Worm (Caenorhabditis elegans) whole organism, L4 larva: ENCODE results near the gene cyp-13A2.

Source experiments
- F26F4.8 ChIP-seq: fragments of 200-800 bp; sonication (Bioruptor generic); conservative IDR thresholded peaks from 2 replicates; pipeline ENCODE4 v1.3.6; 2022; ENCODE audit warnings: missing genetic modification characterization, missing compliant biosample characterization
- F49E8.2 ChIP-seq: sonication (generic microtip); optimal IDR thresholded peaks from 2 replicates; lab custom pipeline; 2016; ENCODE audit warnings: missing compliant biosample characterization, mild to moderate bottlenecking, missing genetic modification characterization, borderline replicate concordance
- ama-1 ChIP-seq: fragments of 150-350 bp; optimal IDR thresholded peaks from 2 replicates; lab custom pipeline; 2014; ENCODE audit warnings: inconsistent platforms, mixed read lengths
- attf-4 ChIP-seq: sonication (generic microtip); optimal IDR thresholded peaks from 3 replicates; lab custom pipeline; 2017; ENCODE audit warnings: missing biosample characterization, missing genetic modification characterization
- ceh-20 ChIP-seq: fragments of 200-800 bp; sonication (Bioruptor generic); IDR thresholded peaks from 2 replicates; pipeline ENCODE4 v1.3.6; 2022; ENCODE audit warnings: missing genetic modification reagents, missing genetic modification characterization, missing compliant biosample characterization
- ceh-28 ChIP-seq: fragments of 150-350 bp; optimal IDR thresholded peaks from 2 replicates; lab custom pipeline; 2014; ENCODE audit warnings: missing biosample characterization, missing genetic modification reagents, missing genetic modification characterization
- cey-2 ChIP-seq: sonication (generic microtip); optimal IDR thresholded peaks from 3 replicates; lab custom pipeline; 2017; ENCODE audit warnings: missing genetic modification characterization, mild to moderate bottlenecking, missing compliant biosample characterization, antibody characterized with exemption, borderline replicate concordance; ENCODE audit not compliant: insufficient read depth
- daf-16 ChIP-seq, 3 experiments: sonication (generic microtip); optimal IDR thresholded peaks; 2 replicates each; lab custom pipeline; 2016 to 2017; ENCODE audit warnings: missing genetic modification characterization in 3 of 3, missing genetic modification reagents in 3 of 3, mild to moderate bottlenecking in 2 of 3, missing compliant biosample characterization in 2 of 3, missing biosample characterization in 1 of 3, moderate library complexity in 1 of 3
- dmd-6 ChIP-seq: fragments of 200-800 bp; sonication (Bioruptor generic); IDR thresholded peaks from 2 replicates; pipeline ENCODE4 v1.3.6; 2022; ENCODE audit warnings: missing genetic modification reagents, missing genetic modification characterization, missing compliant biosample characterization
- dve-1 ChIP-seq: sonication (generic microtip); optimal IDR thresholded peaks from 2 replicates; lab custom pipeline; 2017; ENCODE audit warnings: antibody characterized with exemption, mild to moderate bottlenecking, missing genetic modification characterization, missing compliant biosample characterization; ENCODE audit not compliant: insufficient read depth
- egl-27 ChIP-seq: sonication (generic microtip); optimal IDR thresholded peaks from 3 replicates; lab custom pipeline; 2017; ENCODE audit warnings: missing biosample characterization, missing genetic modification reagents, missing genetic modification characterization
- egl-43 ChIP-seq: fragments of 200-800 bp; sonication (Bioruptor generic); IDR thresholded peaks from 2 replicates; pipeline ENCODE4 v1.3.6; 2022; ENCODE audit warnings: missing genetic modification reagents, missing genetic modification characterization, missing compliant biosample characterization
- hlh-11 ChIP-seq: fragments of 200-800 bp; sonication (Bioruptor generic); optimal IDR thresholded peaks from 2 replicates; lab custom pipeline; 2018; ENCODE audit warnings: mild to moderate bottlenecking, missing genetic modification characterization, missing compliant biosample characterization
- hlh-30 ChIP-seq: sonication (generic microtip); optimal IDR thresholded peaks from 2 replicates; lab custom pipeline; 2017; ENCODE audit warnings: antibody characterized with exemption, mild to moderate bottlenecking, missing genetic modification characterization, missing compliant biosample characterization; ENCODE audit not compliant: insufficient read depth
- jun-1 ChIP-seq: fragments of 150-350 bp; optimal IDR thresholded peaks from 2 replicates; lab custom pipeline; 2014; ENCODE audit warnings: missing biosample characterization, missing genetic modification reagents, missing genetic modification characterization
- lin-1 ChIP-seq: fragments of 200-800 bp; sonication (Bioruptor generic); IDR thresholded peaks from 2 replicates; pipeline ENCODE4 v1.3.6; 2022; ENCODE audit warnings: missing genetic modification reagents, missing genetic modification characterization, missing compliant biosample characterization
- lin-15B ChIP-seq: fragments of 150-350 bp; sonication (generic microtip); optimal IDR thresholded peaks from 3 replicates; lab custom pipeline; 2014; ENCODE audit warnings: missing biosample characterization, missing genetic modification characterization
- lin-38 ChIP-seq: fragments of 200-800 bp; sonication (Bioruptor generic); IDR thresholded peaks from 2 replicates; pipeline ENCODE4 v1.3.6; 2022; ENCODE audit warnings: missing genetic modification reagents, missing genetic modification characterization, missing compliant biosample characterization
- madf-9 ChIP-seq: fragments of 200-800 bp; sonication (Bioruptor generic); conservative IDR thresholded peaks from 2 replicates; pipeline ENCODE4 v1.3.6; 2022; ENCODE audit warnings: missing genetic modification reagents, missing genetic modification characterization, missing compliant biosample characterization
- mdl-1 ChIP-seq, 2 experiments: fragments of 150-350 bp in 1 of 2; sonication (generic microtip) in 1 of 2; optimal IDR thresholded peaks; 2 replicates each; lab custom pipeline; 2014 to 2017; ENCODE audit warnings: missing biosample characterization in 2 of 2, missing genetic modification characterization in 2 of 2
- mep-1 ChIP-seq: fragments of 150-350 bp; sonication (generic microtip); optimal IDR thresholded peaks from 3 replicates; lab custom pipeline; 2014; ENCODE audit warnings: missing biosample characterization, missing genetic modification characterization
- mes-2 ChIP-seq: sonication (generic microtip); optimal IDR thresholded peaks from 2 replicates; lab custom pipeline; 2016; ENCODE audit warnings: missing genotype, mild to moderate bottlenecking, missing genetic modification characterization, missing compliant biosample characterization; ENCODE audit not compliant: poor library complexity, severe bottlenecking
- mxl-3 ChIP-seq: fragments of 200-800 bp; sonication (Bioruptor generic); optimal IDR thresholded peaks from 2 replicates; lab custom pipeline; 2018; ENCODE audit warnings: mild to moderate bottlenecking, missing genetic modification characterization, missing compliant biosample characterization
- nhr-102 ChIP-seq: sonication (generic microtip); optimal IDR thresholded peaks from 2 replicates; lab custom pipeline; 2016; ENCODE audit warnings: mild to moderate bottlenecking, missing genetic modification characterization, moderate library complexity, missing compliant biosample characterization
- nhr-11 ChIP-seq: fragments of 150-350 bp; optimal IDR thresholded peaks from 2 replicates; lab custom pipeline; 2014; ENCODE audit warnings: missing biosample characterization, missing genetic modification characterization
- nhr-25 ChIP-seq: sonication (generic microtip); optimal IDR thresholded peaks from 2 replicates; lab custom pipeline; 2017; ENCODE audit warnings: missing genetic modification characterization, mild to moderate bottlenecking, missing compliant biosample characterization, antibody characterized with exemption, moderate library complexity, borderline replicate concordance; ENCODE audit not compliant: insufficient read depth
- nhr-28 ChIP-seq: fragments of 150-350 bp; optimal IDR thresholded peaks from 2 replicates; lab custom pipeline; 2014; ENCODE audit warnings: missing biosample characterization, missing genetic modification characterization
- nhr-77 ChIP-seq: fragments of 150-350 bp; optimal IDR thresholded peaks from 2 replicates; lab custom pipeline; 2014; ENCODE audit warnings: missing biosample characterization, missing genetic modification characterization
- pha-4 ChIP-seq, 2 experiments: fragments of 150-350 bp in 1 of 2; fragments of 200-800 bp in 1 of 2; sonication (Bioruptor generic) in 1 of 2; IDR thresholded peaks in 1 of 2; optimal IDR thresholded peaks in 1 of 2; 2 replicates each; pipeline versions ENCODE4 v1.3.6 to Lab custom; 2014 to 2022; ENCODE audit warnings: missing genetic modification characterization in 2 of 2, missing genetic modification reagents in 2 of 2, missing biosample characterization in 1 of 2, missing compliant biosample characterization in 1 of 2
- pqm-1 ChIP-seq: sonication (generic microtip); optimal IDR thresholded peaks from 2 replicates; lab custom pipeline; 2017; ENCODE audit warnings: missing biosample characterization, missing genetic modification characterization
- sdz-12 ChIP-seq: fragments of 200-800 bp; sonication (Bioruptor generic); optimal IDR thresholded peaks from 2 replicates; lab custom pipeline; 2018; ENCODE audit warnings: mild to moderate bottlenecking, missing genetic modification characterization, missing compliant biosample characterization
- set-16 ChIP-seq: fragments of 200-800 bp; sonication (Bioruptor generic); IDR thresholded peaks from 2 replicates; pipeline ENCODE4 v1.3.6; 2022; ENCODE audit warnings: missing genetic modification reagents, missing genetic modification characterization, missing compliant biosample characterization
- unc-62 ChIP-seq, 3 experiments: fragments of 150-350 bp in 1 of 3; sonication (generic microtip); optimal IDR thresholded peaks in 2 of 3; peaks in 1 of 3; 1 replicate in 1 of 3; 2 replicates in 2 of 3; lab custom pipeline; 2014 to 2017; ENCODE audit warnings: missing biosample characterization in 3 of 3, missing genetic modification characterization in 3 of 3, missing genetic modification reagents in 3 of 3, missing genotype in 1 of 3
- zip-2 ChIP-seq: fragments of 150-350 bp; optimal IDR thresholded peaks from 2 replicates; lab custom pipeline; 2014; ENCODE audit warnings: missing biosample characterization, missing genetic modification characterization

The cyp-13A2 gene

DNA sequence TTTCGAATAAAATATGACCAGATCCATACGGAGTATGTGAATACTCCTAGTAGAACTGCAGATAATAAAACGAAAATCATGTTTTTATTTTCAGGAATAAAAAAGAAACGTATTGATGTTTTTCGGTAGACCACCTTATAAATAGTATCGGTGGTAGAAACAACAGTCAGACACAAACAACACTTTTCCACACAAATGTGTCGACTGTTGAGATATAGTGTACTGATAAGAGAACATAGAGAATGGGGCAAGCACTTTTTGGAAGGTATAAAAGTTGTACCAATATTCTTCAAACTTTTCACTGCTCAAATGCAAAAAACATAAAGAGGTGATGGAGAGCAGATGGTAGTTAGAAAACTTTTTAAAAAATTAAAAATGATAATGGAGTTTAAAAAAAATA is 15.2 kb upstream of the cyp-13A2 start, which contains the start of gene cyp-13A6 (continued):
- TF ChIP-seq lin-38 (GFP tag; lab: Robert Waterston, UW) = no peak
- TF ChIP-seq mxl-3 (GFP tag; lab: Kevin White, UChicago) = no peak
- TF ChIP-seq pha-4 (GFP tag; IDR thresholded peaks at IDR 0.05; lab: Robert Waterston, UW) = no peak
- TF ChIP-seq pha-4 (tag; optimal IDR thresholded peaks at IDR 0.05; lab: Kevin White, UChicago) = no peak

DNA sequence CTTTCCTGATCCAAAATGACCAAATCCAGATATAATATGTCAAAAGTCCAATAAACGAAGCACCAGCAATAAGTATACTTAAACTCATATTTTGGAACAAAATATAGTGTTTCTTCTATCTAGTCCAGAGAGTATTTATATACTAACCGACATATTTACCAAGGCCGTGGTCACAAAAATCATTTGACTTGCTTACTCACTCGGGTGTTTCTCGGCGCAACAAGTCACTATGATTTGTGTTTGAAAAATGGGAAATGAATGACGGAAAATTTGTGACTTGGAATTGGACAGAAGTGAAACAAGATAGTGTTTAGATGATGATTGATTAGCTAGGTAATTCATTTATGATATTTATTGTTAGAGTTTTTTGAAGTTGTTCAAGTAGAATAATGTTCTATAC is 12.8 kb upstream of the cyp-13A2 start, which contains the start of gene cyp-13A5:
Gene cyp-13A5, minus strand, starts transcription at position 112 of the 400 bp plus-strand sequence.
- TF ChIP-seq mdl-1 (tag; optimal IDR thresholded peaks at IDR 0.05; lab: Kevin White, UChicago) (peak in 1 of 2 experiments; percentile 46), F26F4.8 (no peak), madf-9 (GFP tag; lab: Robert Waterston, UW) (no peak), zip-2 (tag; lab: Kevin White, UChicago) (no peak), mxl-3 (GFP tag; lab: Kevin White, UChicago) (peak; percentile 26), dmd-6 (GFP tag; lab: Robert Waterston, UW) (peak; percentile 82), daf-16 (GFP tag; optimal IDR thresholded peaks at IDR 0.05; lab: Kevin White, UChicago) (no peak), daf-16 (tag; optimal IDR thresholded peaks at IDR 0.05; lab: Kevin White, UChicago) (peak; percentile 83), dve-1 (peak; percentile 28), nhr-11 (tag; lab: Kevin White, UChicago) (peak; percentile 19), ceh-28 (tag; lab: Kevin White, UChicago) (no peak), ama-1 (lab: Kevin White, UChicago) (no peak), unc-62 (GFP tag; optimal IDR thresholded peaks at IDR 0.05 in 1 of 2; lab: Kevin White, UChicago) (peak in 1 of 2 experiments; percentile 77), unc-62 (tag; optimal IDR thresholded peaks at IDR 0.05; lab: Kevin White, UChicago) (no peak), mes-2 (tag; lab: Kevin White, UChicago) (no peak), nhr-77 (tag; lab: Kevin White, UChicago) (peak; percentile 73), hlh-11 (tag; lab: Kevin White, UChicago) (peak; percentile 73), nhr-102 (tag; lab: Kevin White, UChicago) (peak; percentile 64), cey-2 (tag; lab: Kevin White, UChicago) (no peak), set-16 (GFP tag; lab: Robert Waterston, UW) (no peak), hlh-30 (tag; lab: Kevin White, UChicago) (peak; percentile 76), mep-1 (tag; lab: Kevin White, UChicago) (no peak), attf-4 (tag; lab: Kevin White, UChicago) (no peak), lin-15B (tag; lab: Kevin White, UChicago) (no peak), nhr-28 (tag; lab: Kevin White, UChicago) (peak; percentile 89), egl-43 (GFP tag; lab: Robert Waterston, UW) (no peak), pqm-1 (tag; lab: Kevin White, UChicago) (peak; percentile 59), jun-1 (tag; lab: Kevin White, UChicago) (no peak), ceh-20 (GFP tag; lab: Robert Waterston, UW) (peak; percentile 43; the same call in 1 of the 2 replicates), F49E8.2 (tag; lab: Kevin White, UChicago) (no peak), lin-1 (GFP tag; lab: Robert Waterston, UW) (no peak), sdz-12 (GFP tag; lab: Kevin White, UChicago) (no peak)
- TF ChIP-seq, all 104 proteins: peak for 14

DNA sequence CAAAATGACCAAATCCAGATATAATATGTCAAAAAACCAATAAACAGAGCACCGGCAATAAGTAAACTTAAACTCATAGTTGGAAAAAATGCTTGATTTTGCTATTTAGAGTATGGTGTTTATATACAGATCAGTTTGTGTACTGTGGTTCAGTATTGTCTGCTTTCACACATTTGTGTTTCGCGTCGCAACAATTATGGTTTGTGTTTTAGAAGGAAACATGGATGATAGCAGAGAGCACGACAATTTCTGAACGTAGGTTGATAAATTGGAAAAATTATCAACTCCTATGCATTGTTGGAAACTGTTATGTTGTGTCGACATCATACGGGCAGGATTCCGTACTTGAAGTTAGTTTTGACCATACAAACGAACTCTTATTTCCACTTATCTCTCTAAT is 10.2 kb upstream of the cyp-13A2 start, which contains the start of gene cyp-13A4:
Gene cyp-13A4, minus strand, starts transcription at position 77 of the 400 bp plus-strand sequence.
- TF ChIP-seq nhr-25 (tag; lab: Kevin White, UChicago) = no peak
- peak; percentile 13 for TF ChIP-seq nhr-102 (tag; lab: Kevin White, UChicago)
- peak; percentile 3 for TF ChIP-seq hlh-11 (tag; lab: Kevin White, UChicago)
- no peak for TF ChIP-seq pha-4 (GFP tag; IDR thresholded peaks at IDR 0.05; lab: Robert Waterston, UW)
- no peak for TF ChIP-seq pha-4 (tag; optimal IDR thresholded peaks at IDR 0.05; lab: Kevin White, UChicago)
- TF ChIP-seq daf-16 (GFP tag; optimal IDR thresholded peaks at IDR 0.05; lab: Kevin White, UChicago) = no peak
- peak; percentile 25 for TF ChIP-seq daf-16 (tag; optimal IDR thresholded peaks at IDR 0.05; lab: Kevin White, UChicago)
- TF ChIP-seq nhr-28 (tag; lab: Kevin White, UChicago) = peak; percentile 58
- TF ChIP-seq dmd-6 (GFP tag; lab: Robert Waterston, UW) = peak; percentile 78
- TF ChIP-seq egl-27 = no peak
- TF ChIP-seq pqm-1 (tag; lab: Kevin White, UChicago) = peak; percentile 33
- TF ChIP-seq unc-62 (GFP tag; optimal IDR thresholded peaks at IDR 0.05 in 1 of 2; lab: Kevin White, UChicago) = peak in 1 of 2 experiments; percentile 29
- TF ChIP-seq unc-62 (tag; optimal IDR thresholded peaks at IDR 0.05; lab: Kevin White, UChicago) = no peak
